Fruit fly (Drosophila melanogaster) whole organism, embryonic: ENCODE data around the gene CG9328.

Experiments used
- Abd-B ChIP-seq: fragments of 200-800 bp; sonication (Bioruptor generic); optimal IDR thresholded peaks from 2 replicates; lab custom pipeline; 2018; ENCODE audit warnings: missing biosample characterization, mild to moderate bottlenecking, missing genetic modification characterization, moderate library complexity
- Bteb2 ChIP-seq: fragments of 200-800 bp; sonication (Bioruptor generic); optimal IDR thresholded peaks from 2 replicates; lab custom pipeline; 2016; ENCODE audit warnings: missing biosample characterization, missing genetic modification characterization
- CG11695 ChIP-seq: fragments of 200-800 bp; sonication (Bioruptor generic); IDR thresholded peaks from 3 replicates; pipeline ENCODE4 v1.3.6; 2022; ENCODE audit warnings: missing biosample characterization, missing genetic modification characterization
- CG12942 ChIP-seq: fragments of 200-800 bp; sonication (Bioruptor generic); optimal IDR thresholded peaks from 3 replicates; lab custom pipeline; 2016; ENCODE audit warnings: missing biosample characterization, missing genetic modification characterization
- CG13894 ChIP-seq: fragments of 200-800 bp; sonication (Bioruptor generic); optimal IDR thresholded peaks from 3 replicates; lab custom pipeline; 2018; ENCODE audit warnings: missing biosample characterization, mild to moderate bottlenecking, missing genetic modification characterization, moderate library complexity
- CG14014 ChIP-seq: fragments of 200-800 bp; sonication (Bioruptor generic); IDR thresholded peaks from 2 replicates; pipeline ENCODE4 v1.3.6; 2022; ENCODE audit warnings: missing biosample characterization, missing genetic modification characterization
- CG15011 ChIP-seq: fragments of 200-800 bp; sonication (Bioruptor generic); optimal IDR thresholded peaks from 3 replicates; lab custom pipeline; 2018; ENCODE audit warnings: missing biosample characterization, mild to moderate bottlenecking, missing genetic modification characterization
- CG16779 ChIP-seq: fragments of 200-800 bp; sonication (Bioruptor generic); IDR thresholded peaks from 2 replicates; pipeline ENCODE4 v1.3.6; 2022; ENCODE audit warnings: missing biosample characterization, missing genetic modification characterization
- CG17385 ChIP-seq: fragments of 200-800 bp; sonication (Bioruptor generic); optimal IDR thresholded peaks from 3 replicates; lab custom pipeline; 2018; ENCODE audit warnings: missing biosample characterization, mild to moderate bottlenecking, missing genetic modification characterization
- CG1792 ChIP-seq: fragments of 200-800 bp; sonication (Bioruptor generic); optimal IDR thresholded peaks from 2 replicates; lab custom pipeline; 2016; ENCODE audit warnings: missing biosample characterization, missing genetic modification characterization
- CG2875 ChIP-seq: fragments of 200-800 bp; sonication (Bioruptor generic); optimal IDR thresholded peaks from 2 replicates; lab custom pipeline; 2017; ENCODE audit warnings: missing biosample characterization, mild to moderate bottlenecking, missing genetic modification characterization, missing genetic modification reagents
- CG31224 ChIP-seq: fragments of 200-800 bp; sonication (Bioruptor generic); IDR thresholded peaks from 2 replicates; pipeline ENCODE4 v1.3.6; 2022; ENCODE audit warnings: missing biosample characterization, missing genetic modification characterization
- CG32532 ChIP-seq: fragments of 200-800 bp; sonication (Bioruptor generic); IDR thresholded peaks from 2 replicates; pipeline ENCODE4 v1.3.6; 2022; ENCODE audit warnings: missing biosample characterization, missing genetic modification characterization
- CG33213 ChIP-seq: fragments of 200-800 bp; sonication (Bioruptor generic); optimal IDR thresholded peaks from 3 replicates; lab custom pipeline; 2016; ENCODE audit warnings: missing biosample characterization, missing genetic modification characterization
- CG6689 ChIP-seq: fragments of 200-800 bp; sonication (Bioruptor generic); IDR thresholded peaks from 2 replicates; pipeline ENCODE4 v1.3.6; 2022; ENCODE audit warnings: missing biosample characterization, missing genetic modification characterization
- CG7271 ChIP-seq: fragments of 200-800 bp; sonication (Bioruptor generic); optimal IDR thresholded peaks from 2 replicates; lab custom pipeline; 2018; ENCODE audit warnings: missing biosample characterization, mild to moderate bottlenecking, missing genetic modification characterization, moderate library complexity
- CG7963 ChIP-seq: fragments of 200-800 bp; sonication (Bioruptor generic); IDR thresholded peaks from 3 replicates; pipeline ENCODE4 v1.3.6; 2022; ENCODE audit warnings: missing biosample characterization, missing genetic modification characterization; ENCODE audit not compliant: partially characterized antibody
- Dbx ChIP-seq: fragments of 200-800 bp; sonication (Bioruptor generic); IDR thresholded peaks from 3 replicates; pipeline ENCODE4 v1.3.6; 2022; ENCODE audit warnings: missing biosample characterization, missing genetic modification characterization
- Hand ChIP-seq: fragments of 200-800 bp; sonication (Bioruptor generic); optimal IDR thresholded peaks from 2 replicates; lab custom pipeline; 2017; ENCODE audit warnings: mild to moderate bottlenecking, missing biosample characterization, missing genetic modification reagents, missing genetic modification characterization
- Lpt ChIP-seq: fragments of >200 bp; optimal IDR thresholded peaks from 2 replicates; lab custom pipeline; 2018; ENCODE audit warnings: missing biosample characterization, missing genetic modification characterization
- MBD-R2 ChIP-seq: fragments of 200-800 bp; sonication (Bioruptor generic); IDR thresholded peaks from 2 replicates; pipeline ENCODE4 v1.3.6; 2022; ENCODE audit warnings: missing biosample characterization, missing genetic modification characterization
- NC2α ChIP-seq: fragments of 200-800 bp; sonication (Bioruptor generic); optimal IDR thresholded peaks from 2 replicates; lab custom pipeline; 2016; ENCODE audit warnings: missing biosample characterization, missing genetic modification characterization
- abd-A ChIP-seq: fragments of 200-800 bp; sonication (Bioruptor generic); optimal IDR thresholded peaks from 3 replicates; lab custom pipeline; 2019; ENCODE audit warnings: missing biosample characterization, mild to moderate bottlenecking, missing genetic modification characterization, moderate library complexity
- az2 ChIP-seq: fragments of 200-800 bp; sonication (Bioruptor generic); optimal IDR thresholded peaks from 3 replicates; lab custom pipeline; 2016; ENCODE audit warnings: missing biosample characterization, missing genetic modification characterization
- cad ChIP-seq: fragments of >200 bp; optimal IDR thresholded peaks from 2 replicates; lab custom pipeline; 2017; ENCODE audit warnings: missing biosample characterization, missing genetic modification characterization
- caup ChIP-seq: fragments of 200-800 bp; sonication (Bioruptor generic); optimal IDR thresholded peaks from 3 replicates; lab custom pipeline; 2017; ENCODE audit warnings: missing biosample characterization, mild to moderate bottlenecking, missing genetic modification characterization, moderate library complexity; ENCODE audit not compliant: severe bottlenecking
- ci ChIP-seq: fragments of 200-800 bp; sonication (Bioruptor generic); IDR thresholded peaks from 3 replicates; pipeline ENCODE4 v1.3.6; 2022; ENCODE audit warnings: missing biosample characterization, missing genetic modification characterization
- hbn ChIP-seq: fragments of 200-800 bp; sonication (Bioruptor generic); IDR thresholded peaks from 2 replicates; pipeline ENCODE4 v1.3.6; 2022; ENCODE audit warnings: missing biosample characterization, missing genetic modification characterization; ENCODE audit not compliant: partially characterized antibody
- hth ChIP-seq: fragments of >200 bp; optimal IDR thresholded peaks from 2 replicates; lab custom pipeline; 2017; ENCODE audit warnings: inconsistent platforms
- insv ChIP-seq, 2 experiments: fragments of 200-800 bp; sonication (Bioruptor generic); optimal IDR thresholded peaks; 3 replicates each; lab custom pipeline; 2016 to 2018; ENCODE audit warnings: missing biosample characterization in 2 of 2, missing genetic modification characterization in 2 of 2
- luna ChIP-seq: fragments of 200-800 bp; sonication (Bioruptor generic); optimal IDR thresholded peaks from 2 replicates; lab custom pipeline; 2016; ENCODE audit warnings: missing biosample characterization, missing genetic modification characterization
- peb ChIP-seq: fragments of 200-800 bp; sonication (Bioruptor generic); IDR thresholded peaks from 2 replicates; pipeline ENCODE4 v1.3.6; 2022; ENCODE audit warnings: missing biosample characterization, missing genetic modification characterization
- phol ChIP-seq: fragments of 200-800 bp; sonication (Bioruptor generic); optimal IDR thresholded peaks from 3 replicates; lab custom pipeline; 2018; ENCODE audit warnings: missing biosample characterization, mild to moderate bottlenecking, missing genetic modification characterization, moderate library complexity
- repo ChIP-seq: fragments of 200-800 bp; sonication (Bioruptor generic); optimal IDR thresholded peaks from 2 replicates; lab custom pipeline; 2016; ENCODE audit warnings: missing biosample characterization, missing genetic modification characterization
- sens ChIP-seq: fragments of 200-800 bp; sonication (Bioruptor generic); peaks from one replicate; lab custom pipeline; 2016; ENCODE audit warnings: missing biosample characterization, missing genetic modification characterization
- slbo ChIP-seq: fragments of 200-800 bp; sonication (Bioruptor generic); IDR thresholded peaks from 2 replicates; pipeline ENCODE4 v1.3.6; 2022; ENCODE audit warnings: missing biosample characterization, missing genetic modification characterization
- slp2 ChIP-seq: fragments of 200-800 bp; sonication (Bioruptor generic); optimal IDR thresholded peaks from 2 replicates; lab custom pipeline; 2016; ENCODE audit warnings: missing biosample characterization, missing genetic modification characterization
- so ChIP-seq: fragments of 200-800 bp; sonication (Bioruptor generic); IDR thresholded peaks from 3 replicates; pipeline ENCODE4 v1.3.6; 2022; ENCODE audit warnings: missing biosample characterization, missing genetic modification characterization
- ssp ChIP-seq: fragments of 200-800 bp; sonication (Bioruptor generic); IDR thresholded peaks from 2 replicates; pipeline ENCODE4 v1.3.6; 2022; ENCODE audit warnings: missing biosample characterization, missing genetic modification characterization
- tin ChIP-seq: fragments of 200-800 bp; sonication (Bioruptor generic); optimal IDR thresholded peaks from 3 replicates; lab custom pipeline; 2016; ENCODE audit warnings: missing biosample characterization, missing genetic modification characterization
- tio ChIP-seq: fragments of 200-800 bp; sonication (Bioruptor generic); optimal IDR thresholded peaks from 2 replicates; lab custom pipeline; 2017; ENCODE audit warnings: missing biosample characterization, missing genetic modification characterization, inconsistent platforms
- tx ChIP-seq: fragments of 200-800 bp; sonication (Bioruptor generic); optimal IDR thresholded peaks from 2 replicates; lab custom pipeline; 2016; ENCODE audit warnings: missing biosample characterization, missing genetic modification characterization

The CG9328 gene

dm6 chr2L:20787271-20787791, 10.2 kb upstream of the CG9328 start, which contains the start of gene Pomp (continued):
- peak; percentile 85 for TF ChIP-seq Abd-B (GFP tag; lab: Kevin White, UChicago)
- TF ChIP-seq CG12942 (GFP tag; lab: Kevin White, UChicago): peak; percentile 73
- peak; percentile 75 for TF ChIP-seq tio (GFP tag; lab: Kevin White, UChicago)
- peak; percentile 90 for TF ChIP-seq phol (tag; lab: Kevin White, UChicago)
- peak; percentile 81 for TF ChIP-seq CG13894 (tag; lab: Kevin White, UChicago)
- peak; percentile 83 for TF ChIP-seq tin (GFP tag; lab: Kevin White, UChicago)
- peak; percentile 85 for TF ChIP-seq az2 (GFP tag; lab: Kevin White, UChicago)
- TF ChIP-seq CG7963 (GFP tag; lab: Robert Waterston, UW): peak; percentile 27; the same call in 1 of the 3 replicates
- no peak for TF ChIP-seq hth (lab: Kevin White, UChicago)
- TF ChIP-seq slbo (GFP tag; lab: Robert Waterston, UW): peak; percentile 90
- TF ChIP-seq hbn (GFP tag; lab: Robert Waterston, UW): no peak; the same call in 1 of the 2 replicates
- peak; percentile 80 for TF ChIP-seq CG2875
- TF ChIP-seq CG32532 (GFP tag; lab: Robert Waterston, UW): peak; percentile 92
- TF ChIP-seq NC2α: no peak
- TF ChIP-seq luna (GFP tag; lab: Kevin White, UChicago): no peak
- peak; percentile 88 for TF ChIP-seq CG6689 (GFP tag; lab: Robert Waterston, UW)
- peak; percentile 72 for TF ChIP-seq CG16779 (GFP tag; lab: Robert Waterston, UW)
- peak; percentile 81; the same call in 2 of the 3 replicates for TF ChIP-seq Dbx (GFP tag; lab: Robert Waterston, UW)
- peak; percentile 89 for TF ChIP-seq so (GFP tag; lab: Robert Waterston, UW)
- TF ChIP-seq CG33213: peak; percentile 80
- peak; percentile 58 for TF ChIP-seq Bteb2
- no peak for TF ChIP-seq repo (GFP tag; lab: Kevin White, UChicago)
- TF ChIP-seq cad (GFP tag; lab: Kevin White, UChicago): no peak
- peak; percentile 81 for TF ChIP-seq MBD-R2 (GFP tag; lab: Robert Waterston, UW)
- TF ChIP-seq Lpt: no peak
- TF ChIP-seq abd-A (tag; lab: Kevin White, UChicago): no peak
- TF ChIP-seq ssp (GFP tag; lab: Robert Waterston, UW): peak; percentile 77
- TF ChIP-seq Hand (GFP tag; lab: Kevin White, UChicago): peak; percentile 23
- TF ChIP-seq CG11695: peak; percentile 88
- TF ChIP-seq tx (GFP tag; lab: Kevin White, UChicago): peak; percentile 44
- peak; percentile 79 for TF ChIP-seq peb (GFP tag; lab: Robert Waterston, UW)
- peak; percentile 86 for TF ChIP-seq CG14014
- TF ChIP-seq insv (GFP tag; optimal IDR thresholded peaks at IDR 0.05; lab: Kevin White, UChicago): peak in 1 of 2 experiments; percentile 58
- TF ChIP-seq caup (GFP tag; lab: Kevin White, UChicago): peak; percentile 79
- no peak for TF ChIP-seq CG7271 (tag; lab: Kevin White, UChicago)
- peak; percentile 93 for TF ChIP-seq ci (GFP tag; lab: Robert Waterston, UW)
- peak; percentile 76 for TF ChIP-seq CG17385
- peak; percentile 24 for TF ChIP-seq CG1792 (GFP tag; lab: Kevin White, UChicago)
- peak; percentile 79 for TF ChIP-seq CG31224 (GFP tag; lab: Robert Waterston, UW)
- TF ChIP-seq CG15011: peak; percentile 80

dm6 chr2L:20788050-20788449, 9.5 kb upstream of the CG9328 start:
- no peak for TF ChIP-seq slp2
- peak; percentile 28 for TF ChIP-seq sens (GFP tag; lab: Kevin White, UChicago)
